Worm (Caenorhabditis elegans) whole organism, L1 larva: Measurements from ENCODE around the gene cyn-8.
A peak's percentile ranks its signal among the peaks of the same experiment; 100 is the strongest.

Source experiments
- C04F5.9 ChIP-seq: sonication (generic microtip); optimal IDR thresholded peaks from 2 replicates; lab custom pipeline; 2016; ENCODE audit warnings: missing genetic modification characterization, missing compliant biosample characterization
- Y116A8C.19 ChIP-seq: sonication (generic microtip); optimal IDR thresholded peaks from 2 replicates; lab custom pipeline; 2016; ENCODE audit warnings: missing compliant biosample characterization, missing genetic modification characterization, borderline replicate concordance
- aha-1 ChIP-seq: fragments of 150-350 bp; optimal IDR thresholded peaks from 2 replicates; lab custom pipeline; 2014; ENCODE audit warnings: missing biosample characterization, missing genetic modification characterization
- blmp-1 ChIP-seq: fragments of 150-350 bp; optimal IDR thresholded peaks from 2 replicates; lab custom pipeline; 2014; ENCODE audit warnings: missing biosample characterization, missing genetic modification characterization
- ceh-8 ChIP-seq: fragments of 200-800 bp; sonication (Bioruptor generic); optimal IDR thresholded peaks from 2 replicates; lab custom pipeline; 2018; ENCODE audit warnings: mild to moderate bottlenecking, missing genetic modification characterization, moderate library complexity, missing compliant biosample characterization
- ces-1 ChIP-seq: fragments of 150-350 bp; optimal IDR thresholded peaks from 2 replicates; lab custom pipeline; 2014; ENCODE audit warnings: missing biosample characterization, missing genetic modification reagents, missing genetic modification characterization
- dsc-1 ChIP-seq: sonication (generic microtip); optimal IDR thresholded peaks from 2 replicates; lab custom pipeline; 2016; ENCODE audit warnings: mild to moderate bottlenecking, missing genetic modification characterization, missing compliant biosample characterization
- efl-1 ChIP-seq, 4 experiments: fragments of 150-350 bp; optimal IDR thresholded peaks in 3 of 4; peaks in 1 of 4; 1 replicate in 1 of 4; 2 replicates in 3 of 4; lab custom pipeline; 2014; ENCODE audit warnings: missing biosample characterization in 2 of 4, missing genetic modification characterization in 2 of 4, missing genetic modification reagents in 2 of 4
- efl-3 ChIP-seq: fragments of 200-800 bp; sonication (Bioruptor generic); optimal IDR thresholded peaks from 2 replicates; lab custom pipeline; 2018; ENCODE audit warnings: mild to moderate bottlenecking, missing genetic modification characterization, missing compliant biosample characterization
- egl-27 ChIP-seq, 2 experiments: fragments of 150-350 bp in 1 of 2; sonication (generic microtip); optimal IDR thresholded peaks; 3 replicates each; lab custom pipeline; 2017 to 2018; ENCODE audit warnings: missing biosample characterization in 2 of 2, missing genetic modification characterization in 2 of 2, missing genetic modification reagents in 2 of 2
- elt-3 ChIP-seq, 6 experiments: fragments of 150-350 bp in 1 of 6; sonication (generic microtip); optimal IDR thresholded peaks; 2 replicates each; lab custom pipeline; 2017 to 2018; ENCODE audit warnings: missing biosample characterization in 6 of 6, missing genetic modification characterization in 6 of 6, inconsistent platforms in 1 of 6
- fkh-4 ChIP-seq: sonication (generic microtip); optimal IDR thresholded peaks from 2 replicates; lab custom pipeline; 2016; ENCODE audit warnings: missing compliant biosample characterization, missing genetic modification characterization, borderline replicate concordance
- hlh-17 ChIP-seq: fragments of 200-800 bp; sonication (Bioruptor generic); optimal IDR thresholded peaks from 2 replicates; lab custom pipeline; 2018; ENCODE audit warnings: missing genetic modification characterization, mild to moderate bottlenecking, missing compliant biosample characterization, moderate library complexity, borderline replicate concordance
- hpl-2 ChIP-seq: fragments of 150-350 bp; optimal IDR thresholded peaks from 2 replicates; lab custom pipeline; 2014; ENCODE audit warnings: missing biosample characterization, missing genetic modification reagents, missing genetic modification characterization
- lin-14 ChIP-seq: fragments of 200-800 bp; sonication (Bioruptor generic); optimal IDR thresholded peaks from 2 replicates; lab custom pipeline; 2018; ENCODE audit warnings: mild to moderate bottlenecking, missing genetic modification characterization, moderate library complexity, missing compliant biosample characterization
- lin-15B ChIP-seq: fragments of 150-350 bp; sonication (generic microtip); optimal IDR thresholded peaks from 3 replicates; lab custom pipeline; 2014; ENCODE audit warnings: missing biosample characterization, missing genetic modification characterization
- lir-3 ChIP-seq: sonication (generic microtip); optimal IDR thresholded peaks from 2 replicates; lab custom pipeline; 2016; ENCODE audit warnings: mild to moderate bottlenecking, missing genetic modification characterization, moderate library complexity, missing compliant biosample characterization; ENCODE audit not compliant: poor library complexity
- lsy-2 ChIP-seq, 2 experiments: fragments of 150-350 bp; optimal IDR thresholded peaks; 2 replicates each; lab custom pipeline; 2014; ENCODE audit warnings: missing biosample characterization in 2 of 2, missing genetic modification characterization in 2 of 2
- nhr-11 ChIP-seq: fragments of 150-350 bp; optimal IDR thresholded peaks from 2 replicates; lab custom pipeline; 2014; ENCODE audit warnings: missing biosample characterization, missing genetic modification characterization
- nhr-20 ChIP-seq: sonication (generic microtip); optimal IDR thresholded peaks from 2 replicates; lab custom pipeline; 2016; ENCODE audit warnings: mild to moderate bottlenecking, missing genetic modification characterization, missing compliant biosample characterization
- nhr-237 ChIP-seq: fragments of 150-350 bp; optimal IDR thresholded peaks from 2 replicates; lab custom pipeline; 2014; ENCODE audit warnings: missing biosample characterization, missing genetic modification characterization
- nhr-77 ChIP-seq: fragments of 150-350 bp; optimal IDR thresholded peaks from 2 replicates; lab custom pipeline; 2014; ENCODE audit warnings: missing biosample characterization, missing genetic modification characterization
- nhr-85 ChIP-seq: sonication (generic microtip); peaks from one replicate; lab custom pipeline; 2016; ENCODE audit warnings: missing genetic modification characterization, inconsistent platforms, missing compliant biosample characterization
- nhr-90 ChIP-seq: sonication (generic microtip); optimal IDR thresholded peaks from 2 replicates; lab custom pipeline; 2016; ENCODE audit warnings: mild to moderate bottlenecking, missing genetic modification characterization, missing compliant biosample characterization; ENCODE audit not compliant: poor library complexity
- snpc-4 ChIP-seq: fragments of 150-350 bp; optimal IDR thresholded peaks from 2 replicates; lab custom pipeline; 2014; ENCODE audit warnings: missing biosample characterization, missing genetic modification characterization
- sox-4 ChIP-seq: sonication (generic microtip); optimal IDR thresholded peaks from 2 replicates; lab custom pipeline; 2016; ENCODE audit warnings: missing genetic modification characterization, missing compliant biosample characterization
- sptf-1 ChIP-seq: fragments of 150-350 bp; optimal IDR thresholded peaks from 2 replicates; lab custom pipeline; 2014; ENCODE audit warnings: missing biosample characterization, missing genetic modification characterization
- swsn-7 ChIP-seq: sonication (generic microtip); optimal IDR thresholded peaks from 2 replicates; lab custom pipeline; 2016; ENCODE audit warnings: missing genetic modification characterization, missing compliant biosample characterization
- tbx-2 ChIP-seq: sonication (generic microtip); optimal IDR thresholded peaks from 2 replicates; lab custom pipeline; 2016; ENCODE audit warnings: missing genetic modification characterization, missing compliant biosample characterization
- tlp-1 ChIP-seq: fragments of 150-350 bp; optimal IDR thresholded peaks from 2 replicates; lab custom pipeline; 2014; ENCODE audit warnings: missing biosample characterization, missing genetic modification characterization
- unc-30 ChIP-seq: sonication (generic microtip); optimal IDR thresholded peaks from 2 replicates; lab custom pipeline; 2017; ENCODE audit warnings: missing biosample characterization, missing genetic modification characterization
- unc-62 ChIP-seq: fragments of 150-350 bp; optimal IDR thresholded peaks from 2 replicates; lab custom pipeline; 2014; ENCODE audit warnings: missing biosample characterization, missing genetic modification reagents, missing genetic modification characterization
- unc-86 ChIP-seq: sonication (generic microtip); optimal IDR thresholded peaks from 2 replicates; lab custom pipeline; 2016; ENCODE audit warnings: missing genetic modification characterization, missing compliant biosample characterization
- unc-98 ChIP-seq: fragments of 200-800 bp; sonication (Bioruptor generic); IDR thresholded peaks from 2 replicates; pipeline ENCODE4 v1.3.6; 2022; ENCODE audit warnings: missing genetic modification characterization, missing compliant biosample characterization
- zip-4 ChIP-seq: fragments of 200-800 bp; sonication (Bioruptor generic); optimal IDR thresholded peaks from 2 replicates; lab custom pipeline; 2018; ENCODE audit warnings: mild to moderate bottlenecking, missing genetic modification characterization, moderate library complexity, missing compliant biosample characterization
- ztf-11 ChIP-seq, 2 experiments: sonication (generic microtip); optimal IDR thresholded peaks; 2 replicates each; lab custom pipeline; 2016 to 2017; ENCODE audit warnings: missing genetic modification characterization in 2 of 2, missing biosample characterization in 1 of 2, missing compliant biosample characterization in 1 of 2

Gene cyn-8

ce11 chrX:8926865-8927264, 15.8 kb downstream of the cyn-8 start:
- no peak for TF ChIP-seq zip-4
- TF ChIP-seq ztf-11 (tag; optimal IDR thresholded peaks at IDR 0.05; lab: Kevin White, UChicago) = no peak
- no peak for TF ChIP-seq aha-1 (tag; lab: Kevin White, UChicago)
- no peak for TF ChIP-seq elt-3 (tag; optimal IDR thresholded peaks at IDR 0.05; lab: Kevin White, UChicago)
- TF ChIP-seq tbx-2 = no peak
- no peak for TF ChIP-seq C04F5.9
- TF ChIP-seq lin-14 = peak; percentile 8
- no peak for TF ChIP-seq unc-86 (tag; lab: Kevin White, UChicago)
- TF ChIP-seq ceh-8 = peak; percentile 68
- TF ChIP-seq dsc-1 (tag; lab: Kevin White, UChicago) = no peak
- TF ChIP-seq sox-4 (tag; lab: Kevin White, UChicago) = no peak
- TF ChIP-seq fkh-4 (tag; lab: Kevin White, UChicago) = no peak
- no peak for TF ChIP-seq swsn-7
- TF ChIP-seq unc-62 (GFP tag; lab: Kevin White, UChicago) = no peak
- TF ChIP-seq nhr-20 (tag; lab: Kevin White, UChicago) = no peak
- no peak for TF ChIP-seq hlh-17

ce11 chrX:8929688-8930087, 18.6 kb downstream of the cyn-8 start:
- TF ChIP-seq nhr-77 (no peak), efl-3 (GFP tag; lab: Kevin White, UChicago) (no peak), tlp-1 (tag; lab: Kevin White, UChicago) (no peak), Y116A8C.19 (tag; lab: Kevin White, UChicago) (no peak), blmp-1 (tag; lab: Kevin White, UChicago) (peak; percentile 92), unc-98 (GFP tag; lab: Robert Waterston, UW) (no peak), nhr-85 (peak; percentile 43)

ce11 chrX:8930879-8931278, 19.8 kb downstream of the cyn-8 start, which contains the start of gene acs-22:
TSS of gene acs-22 (plus strand) at chrX:8931179.
- TF ChIP-seq lsy-2 (tag; optimal IDR thresholded peaks at IDR 0.05; lab: Kevin White, UChicago) (no peak), ztf-11 (tag; optimal IDR thresholded peaks at IDR 0.05; lab: Kevin White, UChicago) (no peak), ces-1 (GFP tag; lab: Kevin White, UChicago) (no peak), lir-3 (tag; lab: Kevin White, UChicago) (no peak), tlp-1 (tag; lab: Kevin White, UChicago) (no peak), nhr-90 (tag; lab: Kevin White, UChicago) (no peak), hpl-2 (GFP tag; lab: Kevin White, UChicago) (no peak), nhr-11 (tag; lab: Kevin White, UChicago) (no peak), snpc-4 (tag; lab: Kevin White, UChicago) (no peak), sptf-1 (no peak), lin-14 (no peak), egl-27 (tag; optimal IDR thresholded peaks at IDR 0.05; lab: Kevin White, UChicago) (no peak), nhr-237 (no peak)

- TF ChIP-seq lin-14 (no peak), efl-1 (optimal IDR thresholded peaks at IDR 0.05; lab: Kevin White, UChicago) (no peak), efl-1 (GFP tag; optimal IDR thresholded peaks at IDR 0.05 in 1 of 2; lab: Kevin White, UChicago) (peak in 1 of 2 experiments; percentile 88), unc-30 (tag; lab: Kevin White, UChicago) (no peak), swsn-7 (no peak), lin-15B (tag; lab: Kevin White, UChicago) (no peak)
- TF ChIP-seq, all 84 proteins: peak for 1
Measured at ce11 chrX:8931647-8932046, 20.6 kb downstream of the cyn-8 start.
